Fruit fly (Drosophila melanogaster) whole organism, embryonic: Measurements from ENCODE around the gene NPF.
A peak's percentile ranks its signal among the peaks of the same experiment; 100 is the strongest.

ENCODE experiments used
- Adf1 ChIP-seq: fragments of 200-800 bp; sonication (Bioruptor generic); IDR thresholded peaks from 2 replicates; pipeline ENCODE4 v1.3.6; 2022; ENCODE audit warnings: missing biosample characterization, missing genetic modification characterization
- CG11085 ChIP-seq: fragments of 200-800 bp; sonication (Bioruptor generic); IDR thresholded peaks from 2 replicates; pipeline ENCODE4 v1.3.6; 2022; ENCODE audit warnings: missing biosample characterization, missing genetic modification characterization
- CG11093 ChIP-seq: fragments of 200-800 bp; sonication (Bioruptor generic); IDR thresholded peaks from 3 replicates; pipeline ENCODE4 v1.3.6; 2022; ENCODE audit warnings: missing biosample characterization, missing genetic modification characterization
- CG14710 ChIP-seq: fragments of 200-800 bp; sonication (Bioruptor generic); optimal IDR thresholded peaks from 3 replicates; lab custom pipeline; 2019; ENCODE audit warnings: missing biosample characterization, mild to moderate bottlenecking, missing genetic modification characterization, moderate library complexity
- CG15073 ChIP-seq: fragments of 200-800 bp; sonication (Bioruptor generic); optimal IDR thresholded peaks from 2 replicates; lab custom pipeline; 2016; ENCODE audit warnings: missing biosample characterization, missing genetic modification characterization
- CG16779 ChIP-seq: fragments of 200-800 bp; sonication (Bioruptor generic); IDR thresholded peaks from 2 replicates; pipeline ENCODE4 v1.3.6; 2022; ENCODE audit warnings: missing biosample characterization, missing genetic modification characterization
- CG17359 ChIP-seq: fragments of 200-800 bp; sonication (Bioruptor generic); optimal IDR thresholded peaks from 3 replicates; lab custom pipeline; 2018; ENCODE audit warnings: missing biosample characterization, mild to moderate bottlenecking, missing genetic modification characterization, moderate library complexity
- CG17568 ChIP-seq: fragments of 200-800 bp; sonication (Bioruptor generic); optimal IDR thresholded peaks from 2 replicates; lab custom pipeline; 2018; ENCODE audit warnings: missing biosample characterization, mild to moderate bottlenecking, missing genetic modification characterization, moderate library complexity
- CG17802 ChIP-seq: fragments of 200-800 bp; sonication (Bioruptor generic); optimal IDR thresholded peaks from 2 replicates; lab custom pipeline; 2018; ENCODE audit warnings: missing biosample characterization, mild to moderate bottlenecking, missing genetic modification characterization, moderate library complexity
- CG17912 ChIP-seq: fragments of 200-800 bp; sonication (Bioruptor generic); optimal IDR thresholded peaks from 2 replicates; lab custom pipeline; 2018; ENCODE audit warnings: missing biosample characterization, mild to moderate bottlenecking, missing genetic modification characterization
- CG18599 ChIP-seq: fragments of 200-800 bp; sonication (Bioruptor generic); optimal IDR thresholded peaks from 3 replicates; lab custom pipeline; 2017; ENCODE audit warnings: missing biosample characterization, missing genetic modification characterization, mild to moderate bottlenecking, moderate library complexity, missing genetic modification reagents
- CG2875 ChIP-seq: fragments of 200-800 bp; sonication (Bioruptor generic); optimal IDR thresholded peaks from 2 replicates; lab custom pipeline; 2017; ENCODE audit warnings: missing biosample characterization, mild to moderate bottlenecking, missing genetic modification characterization, missing genetic modification reagents
- CG3163 ChIP-seq: fragments of 200-800 bp; sonication (Bioruptor generic); optimal IDR thresholded peaks from 3 replicates; lab custom pipeline; 2016; ENCODE audit warnings: missing biosample characterization, missing genetic modification characterization
- CG33213 ChIP-seq: fragments of 200-800 bp; sonication (Bioruptor generic); optimal IDR thresholded peaks from 3 replicates; lab custom pipeline; 2016; ENCODE audit warnings: missing biosample characterization, missing genetic modification characterization
- CG3838 ChIP-seq: fragments of 200-800 bp; sonication (Bioruptor generic); optimal IDR thresholded peaks from 3 replicates; lab custom pipeline; 2016; ENCODE audit warnings: missing biosample characterization, missing genetic modification characterization
- CG4360 ChIP-seq: fragments of 200-800 bp; sonication (Bioruptor generic); IDR thresholded peaks from 2 replicates; pipeline ENCODE4 v1.3.6; 2022; ENCODE audit warnings: missing biosample characterization, missing genetic modification characterization
- CG6813 ChIP-seq: fragments of 200-800 bp; sonication (Bioruptor generic); optimal IDR thresholded peaks from 2 replicates; lab custom pipeline; 2017; ENCODE audit warnings: missing biosample characterization, missing genetic modification characterization, mild to moderate bottlenecking, moderate library complexity, missing genetic modification reagents
- Chrac-16 ChIP-seq: fragments of 200-800 bp; sonication (Bioruptor generic); optimal IDR thresholded peaks from 3 replicates; lab custom pipeline; 2016; ENCODE audit warnings: missing biosample characterization, missing genetic modification characterization
- D ChIP-seq, 2 experiments: fragments of 200-800 bp in 1 of 2; fragments of >200 bp in 1 of 2; sonication (Bioruptor generic) in 1 of 2; optimal IDR thresholded peaks; 2 replicates in 1 of 2; 3 replicates in 1 of 2; lab custom pipeline; 2017; ENCODE audit warnings: mild to moderate bottlenecking in 1 of 2, missing biosample characterization in 1 of 2, missing genetic modification characterization in 1 of 2, missing genetic modification reagents in 1 of 2
- Dip3 ChIP-seq: fragments of 200-800 bp; sonication (Bioruptor generic); optimal IDR thresholded peaks from 3 replicates; lab custom pipeline; 2016; ENCODE audit warnings: missing biosample characterization, missing genetic modification characterization
- Elba2 ChIP-seq: fragments of 200-800 bp; sonication (Bioruptor generic); optimal IDR thresholded peaks from 3 replicates; lab custom pipeline; 2016; ENCODE audit warnings: missing biosample characterization, missing genetic modification characterization
- Ets97D ChIP-seq: fragments of 200-800 bp; sonication (Bioruptor generic); optimal IDR thresholded peaks from 3 replicates; lab custom pipeline; 2016; ENCODE audit warnings: missing biosample characterization, missing genetic modification characterization
- HLHmδ ChIP-seq: fragments of 200-800 bp; sonication (Bioruptor generic); optimal IDR thresholded peaks from 2 replicates; lab custom pipeline; 2018; ENCODE audit warnings: missing biosample characterization, mild to moderate bottlenecking, missing genetic modification characterization, moderate library complexity
- Hsf ChIP-seq: fragments of 200-800 bp; sonication (Bioruptor generic); optimal IDR thresholded peaks from 3 replicates; lab custom pipeline; 2016; ENCODE audit warnings: missing biosample characterization, missing genetic modification characterization
- Lhr ChIP-seq: fragments of 200-800 bp; sonication (Bioruptor generic); optimal IDR thresholded peaks from 3 replicates; lab custom pipeline; 2017; ENCODE audit warnings: mild to moderate bottlenecking, missing biosample characterization, missing genetic modification reagents, missing genetic modification characterization
- MBD-R2 ChIP-seq: fragments of 200-800 bp; sonication (Bioruptor generic); IDR thresholded peaks from 2 replicates; pipeline ENCODE4 v1.3.6; 2022; ENCODE audit warnings: missing biosample characterization, missing genetic modification characterization
- Meics ChIP-seq: fragments of 200-800 bp; sonication (Bioruptor generic); optimal IDR thresholded peaks from 2 replicates; lab custom pipeline; 2017; ENCODE audit warnings: missing biosample characterization, mild to moderate bottlenecking, missing genetic modification characterization
- Neu2 ChIP-seq: fragments of 200-800 bp; sonication (Bioruptor generic); optimal IDR thresholded peaks from 3 replicates; lab custom pipeline; 2016; ENCODE audit warnings: missing biosample characterization, missing genetic modification characterization, borderline replicate concordance
- Ravus ChIP-seq: fragments of 200-800 bp; sonication (Bioruptor generic); IDR thresholded peaks from 2 replicates; pipeline ENCODE4 v1.3.6; 2022; ENCODE audit warnings: missing biosample characterization, missing genetic modification characterization
- Rx ChIP-seq: fragments of 200-800 bp; sonication (Bioruptor generic); IDR thresholded peaks from 2 replicates; pipeline ENCODE4 v1.3.6; 2022; ENCODE audit warnings: missing biosample characterization, missing genetic modification characterization
- Usf ChIP-seq: fragments of 200-800 bp; sonication (Bioruptor generic); optimal IDR thresholded peaks from 2 replicates; lab custom pipeline; 2017; ENCODE audit warnings: missing genotype, missing biosample characterization, missing genetic modification characterization
- Xrp1 ChIP-seq: fragments of 200-800 bp; sonication (Bioruptor generic); IDR thresholded peaks from 2 replicates; pipeline ENCODE4 v1.3.6; 2022; ENCODE audit warnings: missing biosample characterization, missing genetic modification characterization
- ash1 ChIP-seq: fragments of 200-800 bp; sonication (Bioruptor generic); optimal IDR thresholded peaks from 2 replicates; lab custom pipeline; 2018; ENCODE audit warnings: missing biosample characterization, mild to moderate bottlenecking, missing genetic modification characterization
- bbx ChIP-seq: fragments of 200-800 bp; sonication (Bioruptor generic); IDR thresholded peaks from 2 replicates; pipeline ENCODE4 v1.3.6; 2022; ENCODE audit warnings: missing biosample characterization, missing genetic modification characterization; ENCODE audit not compliant: partially characterized antibody
- btn ChIP-seq: fragments of 200-800 bp; sonication (Bioruptor generic); optimal IDR thresholded peaks from 2 replicates; lab custom pipeline; 2016; ENCODE audit warnings: missing biosample characterization, missing genetic modification characterization
- chinmo ChIP-seq: fragments of 200-800 bp; sonication (Bioruptor generic); IDR thresholded peaks from 4 replicates; pipeline ENCODE4 v1.3.6; 2022; ENCODE audit warnings: missing biosample characterization, missing genetic modification characterization; ENCODE audit not compliant: partially characterized antibody
- disco-r ChIP-seq: fragments of 200-800 bp; sonication (Bioruptor generic); optimal IDR thresholded peaks from 2 replicates; lab custom pipeline; 2016; ENCODE audit warnings: missing biosample characterization, missing genetic modification characterization
- dysf ChIP-seq: fragments of 200-800 bp; sonication (Bioruptor generic); IDR thresholded peaks from 3 replicates; pipeline ENCODE4 v1.3.6; 2022; ENCODE audit warnings: missing biosample characterization, missing genetic modification characterization
- h ChIP-seq: fragments of >200 bp; optimal IDR thresholded peaks from 2 replicates; lab custom pipeline; 2017
- her ChIP-seq: fragments of 200-800 bp; sonication (Bioruptor generic); optimal IDR thresholded peaks from 2 replicates; lab custom pipeline; 2016; ENCODE audit warnings: missing biosample characterization, missing genetic modification characterization
- knrl ChIP-seq: fragments of 200-800 bp; sonication (Bioruptor generic); IDR thresholded peaks from 3 replicates; pipeline ENCODE4 v1.3.6; 2022; ENCODE audit warnings: missing biosample characterization, missing genetic modification characterization; ENCODE audit not compliant: partially characterized antibody
- lilli ChIP-seq: fragments of 200-800 bp; sonication (Bioruptor generic); optimal IDR thresholded peaks from 3 replicates; lab custom pipeline; 2016; ENCODE audit warnings: missing biosample characterization, missing genetic modification characterization
- pho ChIP-seq: fragments of 200-800 bp; sonication (Bioruptor generic); optimal IDR thresholded peaks from 2 replicates; lab custom pipeline; 2016; ENCODE audit warnings: missing biosample characterization, missing genetic modification characterization
- sim ChIP-seq: fragments of 200-800 bp; sonication (Bioruptor generic); IDR thresholded peaks from 2 replicates; pipeline ENCODE4 v1.3.6; 2022; ENCODE audit warnings: missing biosample characterization, missing genetic modification characterization
- so ChIP-seq: fragments of 200-800 bp; sonication (Bioruptor generic); IDR thresholded peaks from 3 replicates; pipeline ENCODE4 v1.3.6; 2022; ENCODE audit warnings: missing biosample characterization, missing genetic modification characterization
- sqz ChIP-seq: fragments of 200-800 bp; sonication (Bioruptor generic); optimal IDR thresholded peaks from 3 replicates; lab custom pipeline; 2018; ENCODE audit warnings: missing biosample characterization, mild to moderate bottlenecking, missing genetic modification characterization
- sr ChIP-seq: fragments of 200-800 bp; sonication (Bioruptor generic); IDR thresholded peaks from 3 replicates; pipeline ENCODE4 v1.3.6; 2022; ENCODE audit warnings: missing biosample characterization, missing genetic modification characterization
- usp ChIP-seq: fragments of >200 bp; optimal IDR thresholded peaks from 2 replicates; lab custom pipeline; 2017; ENCODE audit warnings: missing biosample characterization, missing genetic modification characterization
- vvl ChIP-seq: fragments of 200-800 bp; sonication (Bioruptor generic); IDR thresholded peaks from 2 replicates; pipeline ENCODE4 v1.3.6; 2022; ENCODE audit warnings: missing biosample characterization, missing genetic modification characterization
- zfh2 ChIP-seq: fragments of 200-800 bp; sonication (Bioruptor generic); optimal IDR thresholded peaks from 2 replicates; lab custom pipeline; 2016; ENCODE audit warnings: missing biosample characterization, missing genetic modification characterization

Gene NPF

dm6 chr3R:16646952-16647715 lies 38.1 kb downstream of the NPF start, which contains the start of the genes CG10324 and CCT3 (continued):
- peak; percentile 56 for TF ChIP-seq CG17802
- TF ChIP-seq MBD-R2 (GFP tag; lab: Robert Waterston, UW): peak; percentile 75
- no peak for TF ChIP-seq usp
- peak; percentile 50 for TF ChIP-seq pho
- TF ChIP-seq HLHmδ: no peak
- TF ChIP-seq CG33213 (GFP tag; lab: Kevin White, UChicago): no peak
- TF ChIP-seq CG6813 (GFP tag; lab: Kevin White, UChicago): no peak
- no peak for TF ChIP-seq btn (GFP tag; lab: Kevin White, UChicago)
- TF ChIP-seq CG18599 (GFP tag; lab: Kevin White, UChicago): no peak
- TF ChIP-seq zfh2: peak; percentile 42
- TF ChIP-seq Lhr (GFP tag; lab: Kevin White, UChicago): peak; percentile 3
- no peak for TF ChIP-seq CG11093 (GFP tag; lab: Robert Waterston, UW)
- 0 out of 4 replicates have a peak, but pooled peaks have one; percentile 29 for TF ChIP-seq chinmo (GFP tag; lab: Robert Waterston, UW)
- 0 out of 3 replicates have a peak, but pooled peaks have one; percentile 30 for TF ChIP-seq so (GFP tag; lab: Robert Waterston, UW)
- peak; percentile 72 for TF ChIP-seq lilli (GFP tag; lab: Kevin White, UChicago)
- TF ChIP-seq CG16779 (GFP tag; lab: Robert Waterston, UW): no peak
- TF ChIP-seq Adf1 (GFP tag; lab: Robert Waterston, UW): no peak
- TF ChIP-seq h (lab: Kevin White, UChicago): no peak
- TF ChIP-seq Meics (GFP tag; lab: Kevin White, UChicago): peak; percentile 79
- peak; percentile 77 for TF ChIP-seq vvl (GFP tag; lab: Robert Waterston, UW)
- TF ChIP-seq Elba2 (GFP tag; lab: Kevin White, UChicago): no peak
- TF ChIP-seq CG2875: no peak
- no peak for TF ChIP-seq sqz (GFP tag; lab: Kevin White, UChicago)
- TF ChIP-seq CG17568 (GFP tag; lab: Kevin White, UChicago): no peak
- TF ChIP-seq CG4360: no peak
- TF ChIP-seq Chrac-16 (GFP tag; lab: Kevin White, UChicago): peak; percentile 52
- TF ChIP-seq sim (GFP tag; lab: Robert Waterston, UW): no peak
- peak; percentile 9 for TF ChIP-seq Usf
- TF ChIP-seq CG3163 (GFP tag; lab: Kevin White, UChicago): no peak
- no peak; the same call in 1 of the 2 replicates for TF ChIP-seq Rx (GFP tag; lab: Robert Waterston, UW)
- TF ChIP-seq disco-r (GFP tag; lab: Kevin White, UChicago): no peak
- peak; percentile 23 for TF ChIP-seq Dip3 (GFP tag; lab: Kevin White, UChicago)
- TF ChIP-seq CG17912 (GFP tag; lab: Kevin White, UChicago): peak; percentile 38
- no peak for TF ChIP-seq ash1 (GFP tag; lab: Kevin White, UChicago)
- no peak; the same call in 1 of the 2 replicates for TF ChIP-seq Ravus (GFP tag; lab: Robert Waterston, UW)
- TF ChIP-seq Xrp1 (GFP tag; lab: Robert Waterston, UW): peak; percentile 74
- TF ChIP-seq dysf (GFP tag; lab: Robert Waterston, UW): peak; percentile 78
- no peak for TF ChIP-seq D (optimal IDR thresholded peaks at IDR 0.05; lab: Kevin White, UChicago)
- TF ChIP-seq D (GFP tag; optimal IDR thresholded peaks at IDR 0.05; lab: Kevin White, UChicago): no peak
- no peak for TF ChIP-seq CG15073
- peak; percentile 65 for TF ChIP-seq CG14710 (tag; lab: Kevin White, UChicago)
- TF ChIP-seq bbx (GFP tag; lab: Robert Waterston, UW): peak; percentile 76
- TF ChIP-seq CG11085 (GFP tag; lab: Robert Waterston, UW): no peak
- no peak for TF ChIP-seq her (GFP tag; lab: Kevin White, UChicago)
- TF ChIP-seq Hsf: peak; percentile 66
- TF ChIP-seq CG3838 (GFP tag; lab: Kevin White, UChicago): no peak
- no peak for TF ChIP-seq sr (GFP tag; lab: Robert Waterston, UW)
- TF ChIP-seq Ets97D (GFP tag; lab: Kevin White, UChicago): no peak
- peak; percentile 70 for TF ChIP-seq CG17359 (tag; lab: Kevin White, UChicago)
- peak; percentile 68 for TF ChIP-seq knrl (GFP tag; lab: Robert Waterston, UW)
- TF ChIP-seq Neu2 (GFP tag; lab: Kevin White, UChicago): no peak
